Worm (Caenorhabditis elegans): ENCODE measurements around the gene srx-110.
A peak's percentile ranks its signal among the peaks of the same experiment; 100 is the strongest.

srx-110 gene

DNA sequence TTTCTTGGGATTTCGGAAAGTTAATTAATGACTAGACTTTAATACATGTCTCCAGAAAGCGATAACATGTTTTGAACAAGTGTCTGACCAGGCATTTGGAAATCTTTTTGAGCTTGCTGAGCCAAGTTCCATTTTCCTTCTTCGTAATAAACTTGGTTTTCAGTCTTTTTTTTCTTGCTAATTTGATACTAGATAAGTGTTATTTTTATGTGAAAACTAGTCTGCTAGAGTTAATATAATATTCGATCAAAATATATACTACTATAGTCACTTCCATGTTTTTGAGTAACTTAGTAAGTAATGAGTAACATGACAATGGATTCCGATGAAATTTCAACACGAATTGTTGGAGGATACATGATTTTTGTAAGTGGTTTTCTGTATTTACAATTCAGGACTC is at the start of gene srx-110:
Gene srx-110, plus strand, starts transcription at position 301 of the 400 bp plus-strand sequence.
- TF ChIP-seq jun-1 (tag; optimal IDR thresholded peaks at IDR 0.05), result no peak
- TF ChIP-seq C16A3.4 (tag; optimal IDR thresholded peaks at IDR 0.05), result no peak
- TF ChIP-seq snu-23 (GFP tag; optimal IDR thresholded peaks at IDR 0.05), result no peak
- no peak for TF ChIP-seq lin-35 (GFP tag; optimal IDR thresholded peaks at IDR 0.05)
- TF ChIP-seq unc-30 (tag; optimal IDR thresholded peaks at IDR 0.05), result no peak
- no peak for TF ChIP-seq nhr-71 (tag; optimal IDR thresholded peaks at IDR 0.05)
- TF ChIP-seq nhr-20 (tag; optimal IDR thresholded peaks at IDR 0.05), result no peak
- TF ChIP-seq nhr-47 (tag; optimal IDR thresholded peaks at IDR 0.05), result no peak
- no peak for TF ChIP-seq mdl-1 (tag; optimal IDR thresholded peaks at IDR 0.05)
- no peak for TF ChIP-seq aly-2 (tag; optimal IDR thresholded peaks at IDR 0.05)
- TF ChIP-seq elt-3 (tag; optimal IDR thresholded peaks at IDR 0.05), result no peak

DNA sequence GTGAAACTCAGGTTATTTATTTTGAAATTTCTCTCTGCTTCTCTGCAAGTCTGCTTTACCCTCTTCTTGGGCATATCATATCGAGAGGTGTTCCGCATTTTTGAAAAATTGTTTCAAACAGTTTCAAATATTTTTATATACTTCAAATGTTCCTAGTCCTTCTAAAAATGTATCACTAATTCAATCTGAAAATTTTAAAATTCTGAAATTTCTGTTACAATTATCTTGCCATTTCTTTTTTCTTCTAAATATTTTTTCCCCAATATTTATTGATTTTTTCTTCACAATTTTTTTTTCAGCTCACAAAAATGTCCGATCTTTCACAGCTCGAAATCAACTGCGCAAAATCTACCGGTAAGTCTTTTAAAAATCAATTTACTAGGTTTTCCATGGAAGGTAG is 49.6 kb upstream of the srx-110 start, which contains the start of gene F19B10.4:
Gene F19B10.4, plus strand, starts transcription at position 301 of the 400 bp plus-strand sequence.
- no peak for TF ChIP-seq unc-98 (GFP tag; IDR thresholded peaks at IDR 0.05)
- TF ChIP-seq C04F5.9 (tag; optimal IDR thresholded peaks at IDR 0.05), result no peak
- TF ChIP-seq nhr-90 (tag; optimal IDR thresholded peaks at IDR 0.05; ENCODE audit: poor library complexity), result no peak
- TF ChIP-seq ztf-11 (tag; optimal IDR thresholded peaks at IDR 0.05), result no peak
- TF ChIP-seq mdl-1 (tag; optimal IDR thresholded peaks at IDR 0.05), result no peak
- TF ChIP-seq nhr-77 (tag; optimal IDR thresholded peaks at IDR 0.05), result no peak
- TF ChIP-seq rnt-1 (tag; optimal IDR thresholded peaks at IDR 0.05), result no peak
- TF ChIP-seq tlp-1 (tag; optimal IDR thresholded peaks at IDR 0.05), result no peak

DNA sequence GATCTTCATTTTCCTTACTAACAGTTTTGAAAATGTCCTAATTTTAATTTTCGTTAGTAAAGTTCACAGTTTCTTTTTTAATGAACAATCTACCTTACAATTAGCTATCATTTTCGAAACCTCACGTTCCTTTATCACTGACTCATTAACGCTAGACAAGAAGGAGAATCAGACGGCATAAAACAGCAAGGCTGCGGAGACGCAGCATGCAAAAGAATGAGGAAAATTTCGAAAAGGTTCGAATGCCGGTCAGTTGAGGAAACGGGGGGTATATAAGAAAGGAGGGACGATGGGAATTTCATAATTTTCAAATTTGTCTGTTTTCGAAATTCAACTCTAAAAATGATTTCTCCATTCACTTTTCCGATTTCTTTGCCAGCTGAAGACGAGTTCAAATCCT is 47.4 kb upstream of the srx-110 start, which contains the start of gene F19B10.13:
Gene F19B10.13, plus strand, starts transcription at position 343 of the 400 bp plus-strand sequence.
- TF ChIP-seq sox-4 (tag; optimal IDR thresholded peaks at IDR 0.05), result no peak
- no peak for TF ChIP-seq ceh-90 (tag; optimal IDR thresholded peaks at IDR 0.05)
- no peak for TF ChIP-seq mab-9 (GFP tag; IDR thresholded peaks at IDR 0.05)
- no peak for TF ChIP-seq nhr-237 (tag; optimal IDR thresholded peaks at IDR 0.05)
- no peak for TF ChIP-seq nhr-11 (tag; optimal IDR thresholded peaks at IDR 0.05)
- no peak for TF ChIP-seq skn-1 (tag; optimal IDR thresholded peaks at IDR 0.05)
- TF ChIP-seq ceh-82 (tag; optimal IDR thresholded peaks at IDR 0.05), result no peak
- no peak for TF ChIP-seq tbx-2 (tag; optimal IDR thresholded peaks at IDR 0.05)
- TF ChIP-seq nhr-47 (tag; optimal IDR thresholded peaks at IDR 0.05), result no peak
- TF ChIP-seq aly-2 (tag; optimal IDR thresholded peaks at IDR 0.05), result no peak
- TF ChIP-seq lin-35 (GFP tag; optimal IDR thresholded peaks at IDR 0.05), result peak in 1 of 2 experiments; percentile 45
- no peak for TF ChIP-seq dsc-1 (tag; optimal IDR thresholded peaks at IDR 0.05)
- TF ChIP-seq unc-86 (tag; optimal IDR thresholded peaks at IDR 0.05), result no peak
- TF ChIP-seq pax-3 (tag; optimal IDR thresholded peaks at IDR 0.05), result no peak
- peak in 1 of 6 experiments; percentile 9 for TF ChIP-seq elt-3 (tag; optimal IDR thresholded peaks at IDR 0.05)
- TF ChIP-seq ceh-88 (GFP tag; IDR thresholded peaks at IDR 0.05), result no peak
- TF ChIP-seq nhr-90 (tag; optimal IDR thresholded peaks at IDR 0.05; ENCODE audit: poor library complexity), result no peak
- no peak for TF ChIP-seq tlp-1 (tag; optimal IDR thresholded peaks at IDR 0.05)
- TF ChIP-seq hpl-2 (GFP tag; optimal IDR thresholded peaks at IDR 0.05), result no peak
- peak; percentile 49 for TF ChIP-seq lin-14 (GFP tag; optimal IDR thresholded peaks at IDR 0.05)
- peak; percentile 41 for TF ChIP-seq elt-2 (tag; optimal IDR thresholded peaks at IDR 0.05)
- no peak for TF ChIP-seq blmp-1 (tag; optimal IDR thresholded peaks at IDR 0.05)
- TF ChIP-seq ama-1 (optimal IDR thresholded peaks at IDR 0.05), result no peak
- no peak for TF ChIP-seq dpl-1 (GFP tag; optimal IDR thresholded peaks at IDR 0.05)
- no peak for TF ChIP-seq zag-1 (tag; optimal IDR thresholded peaks at IDR 0.05)
- TF ChIP-seq ztf-4 (tag; optimal IDR thresholded peaks at IDR 0.05), result no peak
- peak; percentile 27 for TF ChIP-seq rnt-1 (tag; optimal IDR thresholded peaks at IDR 0.05)
- TF ChIP-seq fos-1 (tag; optimal IDR thresholded peaks at IDR 0.05), result no peak
- TF ChIP-seq mef-2 (tag; optimal IDR thresholded peaks at IDR 0.05), result no peak
- no peak for TF ChIP-seq swsn-7 (tag; optimal IDR thresholded peaks at IDR 0.05)
- TF ChIP-seq efl-1 (optimal IDR thresholded peaks at IDR 0.05), result peak; percentile 20 to 29
- no peak for TF ChIP-seq efl-1 (GFP tag; optimal IDR thresholded peaks at IDR 0.05 in 1 of 2)
- TF ChIP-seq alr-1 (tag; optimal IDR thresholded peaks at IDR 0.05; ENCODE audit: borderline replicate concordance), result no peak
- no peak for TF ChIP-seq nhr-12 (tag; optimal IDR thresholded peaks at IDR 0.05)
- no peak for TF ChIP-seq nhr-20 (tag; optimal IDR thresholded peaks at IDR 0.05)

All from whole organism, L1 larva.